Fruit fly (Drosophila melanogaster): ENCODE measurements around the gene CG2818.

dm6 chr2L:3748691-3749090, 35.5 kb downstream of the CG2818 start:
- no peak for TF ChIP-seq CG12768 (GFP tag; optimal IDR thresholded peaks at IDR 0.05)
- no peak for TF ChIP-seq kay (GFP tag; ENCODE audit: borderline replicate concordance)
- TF ChIP-seq CG5204 (GFP tag; optimal IDR thresholded peaks at IDR 0.05), result no peak
- TF ChIP-seq tj (GFP tag; optimal IDR thresholded peaks at IDR 0.05), result no peak
